Worm (Caenorhabditis elegans) whole organism, L4 larva: ENCODE measurements around the gene C50B6.1.

Experiments
- D1046.2 ChIP-seq: fragments of 200-800 bp; sonication (Bioruptor generic); IDR thresholded peaks from 2 replicates; pipeline ENCODE4 v1.3.6; 2022; ENCODE audit warnings: missing genetic modification characterization, missing compliant biosample characterization
- F10B5.3 ChIP-seq: sonication (generic microtip); optimal IDR thresholded peaks from 2 replicates; lab custom pipeline; 2016; ENCODE audit warnings: mild to moderate bottlenecking, missing genetic modification characterization, missing compliant biosample characterization
- F37D6.2 ChIP-seq: sonication (generic microtip); optimal IDR thresholded peaks from 2 replicates; lab custom pipeline; 2016; ENCODE audit warnings: mild to moderate bottlenecking, missing genetic modification characterization, missing compliant biosample characterization
- F44E2.7 ChIP-seq: fragments of 200-800 bp; sonication (Bioruptor generic); IDR thresholded peaks from 2 replicates; pipeline ENCODE4 v2.1.2; 2022; ENCODE audit warnings: missing genetic modification characterization, missing compliant biosample characterization
- F49E8.2 ChIP-seq: sonication (generic microtip); optimal IDR thresholded peaks from 2 replicates; lab custom pipeline; 2016; ENCODE audit warnings: missing compliant biosample characterization, mild to moderate bottlenecking, missing genetic modification characterization, borderline replicate concordance
- Y105C5A.15 ChIP-seq: fragments of 200-800 bp; sonication (Bioruptor generic); IDR thresholded peaks from 2 replicates; pipeline ENCODE4 v1.3.6; 2022; ENCODE audit warnings: missing genetic modification characterization, missing compliant biosample characterization
- Y48G9A.11 ChIP-seq: fragments of 200-800 bp; sonication (Bioruptor generic); IDR thresholded peaks from 2 replicates; pipeline ENCODE4 v1.3.6; 2022; ENCODE audit warnings: missing genetic modification reagents, missing genetic modification characterization, missing compliant biosample characterization
- Y75B8A.6 ChIP-seq: fragments of 200-800 bp; sonication (Bioruptor generic); IDR thresholded peaks from 2 replicates; pipeline ENCODE4 v1.3.6; 2022; ENCODE audit warnings: missing genetic modification reagents, missing genetic modification characterization, missing compliant biosample characterization
- aha-1 ChIP-seq: fragments of 150-350 bp; peaks from one replicate; lab custom pipeline; 2014; ENCODE audit warnings: missing biosample characterization, missing genetic modification characterization
- aly-2 ChIP-seq: sonication (generic microtip); optimal IDR thresholded peaks from 2 replicates; lab custom pipeline; 2018; ENCODE audit warnings: missing biosample characterization, missing genetic modification characterization
- ceh-28 ChIP-seq: fragments of 150-350 bp; optimal IDR thresholded peaks from 2 replicates; lab custom pipeline; 2014; ENCODE audit warnings: missing biosample characterization, missing genetic modification reagents, missing genetic modification characterization
- cey-2 ChIP-seq: sonication (generic microtip); optimal IDR thresholded peaks from 3 replicates; lab custom pipeline; 2017; ENCODE audit warnings: missing genetic modification characterization, mild to moderate bottlenecking, missing compliant biosample characterization, antibody characterized with exemption, borderline replicate concordance; ENCODE audit not compliant: insufficient read depth
- dve-1 ChIP-seq: sonication (generic microtip); optimal IDR thresholded peaks from 2 replicates; lab custom pipeline; 2017; ENCODE audit warnings: antibody characterized with exemption, mild to moderate bottlenecking, missing genetic modification characterization, missing compliant biosample characterization; ENCODE audit not compliant: insufficient read depth
- egl-27 ChIP-seq: sonication (generic microtip); optimal IDR thresholded peaks from 3 replicates; lab custom pipeline; 2017; ENCODE audit warnings: missing biosample characterization, missing genetic modification reagents, missing genetic modification characterization
- fkh-10 ChIP-seq: fragments of 150-350 bp; optimal IDR thresholded peaks from 2 replicates; lab custom pipeline; 2014; ENCODE audit warnings: missing biosample characterization, missing genetic modification reagents, missing genetic modification characterization
- lin-1 ChIP-seq: fragments of 200-800 bp; sonication (Bioruptor generic); IDR thresholded peaks from 2 replicates; pipeline ENCODE4 v1.3.6; 2022; ENCODE audit warnings: missing genetic modification reagents, missing genetic modification characterization, missing compliant biosample characterization
- lin-15B ChIP-seq: fragments of 150-350 bp; sonication (generic microtip); optimal IDR thresholded peaks from 3 replicates; lab custom pipeline; 2014; ENCODE audit warnings: missing biosample characterization, missing genetic modification characterization
- lin-38 ChIP-seq: fragments of 200-800 bp; sonication (Bioruptor generic); IDR thresholded peaks from 2 replicates; pipeline ENCODE4 v1.3.6; 2022; ENCODE audit warnings: missing genetic modification reagents, missing genetic modification characterization, missing compliant biosample characterization
- lsy-2 ChIP-seq, 2 experiments: fragments of 150-350 bp in 1 of 2; sonication (generic microtip) in 1 of 2; optimal IDR thresholded peaks; 2 replicates each; lab custom pipeline; 2014 to 2017; ENCODE audit warnings: missing biosample characterization in 2 of 2, missing genetic modification characterization in 2 of 2
- madf-5 ChIP-seq, 2 experiments: fragments of 200-800 bp; sonication (Bioruptor generic); IDR thresholded peaks; 2 replicates each; pipeline ENCODE4 v1.3.6; 2022; ENCODE audit warnings: missing compliant biosample characterization in 2 of 2, missing genetic modification characterization in 2 of 2
- madf-9 ChIP-seq: fragments of 200-800 bp; sonication (Bioruptor generic); conservative IDR thresholded peaks from 2 replicates; pipeline ENCODE4 v1.3.6; 2022; ENCODE audit warnings: missing genetic modification reagents, missing genetic modification characterization, missing compliant biosample characterization
- mdt-29 ChIP-seq: fragments of 200-800 bp; sonication (Bioruptor generic); IDR thresholded peaks from 2 replicates; pipeline ENCODE4 v1.3.6; 2022; ENCODE audit warnings: missing genetic modification reagents, missing genetic modification characterization, missing compliant biosample characterization
- mep-1 ChIP-seq: fragments of 150-350 bp; sonication (generic microtip); optimal IDR thresholded peaks from 3 replicates; lab custom pipeline; 2014; ENCODE audit warnings: missing biosample characterization, missing genetic modification characterization
- nhr-10 ChIP-seq: fragments of 150-350 bp; optimal IDR thresholded peaks from 2 replicates; lab custom pipeline; 2014; ENCODE audit warnings: missing biosample characterization, missing genetic modification characterization
- nhr-11 ChIP-seq: fragments of 150-350 bp; optimal IDR thresholded peaks from 2 replicates; lab custom pipeline; 2014; ENCODE audit warnings: missing biosample characterization, missing genetic modification characterization
- nhr-25 ChIP-seq: sonication (generic microtip); optimal IDR thresholded peaks from 2 replicates; lab custom pipeline; 2017; ENCODE audit warnings: missing genetic modification characterization, mild to moderate bottlenecking, missing compliant biosample characterization, antibody characterized with exemption, moderate library complexity, borderline replicate concordance; ENCODE audit not compliant: insufficient read depth
- nhr-28 ChIP-seq: fragments of 150-350 bp; optimal IDR thresholded peaks from 2 replicates; lab custom pipeline; 2014; ENCODE audit warnings: missing biosample characterization, missing genetic modification characterization
- nhr-6 ChIP-seq: fragments of 150-350 bp; optimal IDR thresholded peaks from 2 replicates; lab custom pipeline; 2014; ENCODE audit warnings: missing biosample characterization, missing genetic modification characterization
- php-3 ChIP-seq: fragments of 200-800 bp; sonication (Bioruptor generic); IDR thresholded peaks from 2 replicates; pipeline ENCODE4 v1.3.6; 2022; ENCODE audit warnings: missing genetic modification reagents, missing genetic modification characterization, missing compliant biosample characterization
- rbr-2 ChIP-seq: sonication (generic microtip); optimal IDR thresholded peaks from 2 replicates; lab custom pipeline; 2016; ENCODE audit warnings: missing genotype, missing genetic modification characterization, missing compliant biosample characterization
- snpc-1.2 ChIP-seq: fragments of 200-800 bp; sonication (Bioruptor generic); IDR thresholded peaks from 2 replicates; pipeline ENCODE4 v1.3.6; 2022; ENCODE audit warnings: missing genetic modification reagents, missing genetic modification characterization, missing compliant biosample characterization
- spr-3 ChIP-seq: fragments of 200-800 bp; sonication (Bioruptor generic); optimal IDR thresholded peaks from 2 replicates; lab custom pipeline; 2018; ENCODE audit warnings: mild to moderate bottlenecking, missing genetic modification characterization, missing compliant biosample characterization
- unc-130 ChIP-seq: sonication (generic microtip); optimal IDR thresholded peaks from 2 replicates; lab custom pipeline; 2016; ENCODE audit warnings: missing genetic modification reagents, missing genetic modification characterization, missing compliant biosample characterization
- unc-62 ChIP-seq, 3 experiments: fragments of 150-350 bp in 1 of 3; sonication (generic microtip); optimal IDR thresholded peaks in 2 of 3; peaks in 1 of 3; 1 replicate in 1 of 3; 2 replicates in 2 of 3; lab custom pipeline; 2014 to 2017; ENCODE audit warnings: missing biosample characterization in 3 of 3, missing genetic modification characterization in 3 of 3, missing genetic modification reagents in 3 of 3, missing genotype in 1 of 3
- zip-2 ChIP-seq: fragments of 150-350 bp; optimal IDR thresholded peaks from 2 replicates; lab custom pipeline; 2014; ENCODE audit warnings: missing biosample characterization, missing genetic modification characterization
- ztf-7 ChIP-seq: fragments of 150-350 bp; optimal IDR thresholded peaks from 2 replicates; lab custom pipeline; 2014; ENCODE audit warnings: missing biosample characterization, missing genetic modification characterization

Gene C50B6.1

ce11 chrV:13274615-13275014 lies 34.1 kb upstream of the C50B6.1 start (continued):
- TF ChIP-seq lin-1 (GFP tag; lab: Robert Waterston, UW) (no peak), nhr-25 (no peak), nhr-11 (tag; lab: Kevin White, UChicago) (no peak), dve-1 (tag; lab: Kevin White, UChicago) (no peak), Y105C5A.15 (GFP tag; lab: Robert Waterston, UW) (no peak), F44E2.7 (GFP tag; lab: Robert Waterston, UW) (no peak), php-3 (GFP tag; lab: Robert Waterston, UW) (peak; percentile 77), unc-62 (GFP tag; optimal IDR thresholded peaks at IDR 0.05 in 1 of 2; lab: Kevin White, UChicago) (no peak), unc-62 (tag; optimal IDR thresholded peaks at IDR 0.05; lab: Kevin White, UChicago) (no peak), madf-5 (GFP tag; IDR thresholded peaks at IDR 0.05; lab: Robert Waterston, UW) (no peak), F49E8.2 (tag; lab: Kevin White, UChicago) (no peak), F37D6.2 (no peak), zip-2 (tag; lab: Kevin White, UChicago) (no peak), ceh-28 (no peak), aha-1 (no peak), lsy-2 (tag; optimal IDR thresholded peaks at IDR 0.05; lab: Kevin White, UChicago) (peak in 1 of 2 experiments; percentile 20), fkh-10 (no peak), rbr-2 (tag; lab: Kevin White, UChicago) (no peak), lin-15B (tag; lab: Kevin White, UChicago) (no peak), unc-130 (GFP tag; lab: Kevin White, UChicago) (no peak), madf-9 (GFP tag; lab: Robert Waterston, UW) (no peak), aly-2 (tag; lab: Kevin White, UChicago) (no peak), spr-3 (GFP tag; lab: Kevin White, UChicago) (no peak), snpc-1.2 (no peak), Y75B8A.6 (no peak)

- no peak for TF ChIP-seq lin-38 (GFP tag; lab: Robert Waterston, UW)
Observed at ce11 chrV:13275959-13276358, 32.8 kb upstream of the C50B6.1 start, which contains the start of gene F32F2.4. TSS of gene F32F2.4 (plus strand) at chrV:13276259.

ce11 chrV:13280382-13280781 lies 28.3 kb upstream of the C50B6.1 start:
- TF ChIP-seq nhr-28 (tag; lab: Kevin White, UChicago) (peak; percentile 31), D1046.2 (no peak)

DNA sequence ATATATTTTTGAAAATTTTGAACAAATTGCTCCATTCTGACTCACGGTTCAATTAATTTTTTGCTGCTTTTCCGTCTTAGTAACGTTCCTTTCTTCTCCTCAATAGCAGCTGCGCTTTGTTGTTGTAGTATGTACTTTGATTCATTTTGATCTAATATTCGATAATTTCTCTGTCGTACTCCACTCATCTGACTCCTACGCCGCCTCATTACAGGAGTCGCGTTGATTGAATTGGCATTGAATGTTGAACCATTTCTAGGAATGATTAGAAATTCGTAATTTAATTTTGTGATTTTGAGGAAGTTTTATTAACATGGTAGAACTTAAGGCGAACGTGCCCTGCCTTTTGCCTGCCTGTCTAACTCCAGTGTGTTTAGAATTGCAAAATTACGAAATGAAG lies 25.8 kb upstream of the C50B6.1 start:
- TF ChIP-seq cey-2 (tag; lab: Kevin White, UChicago) = no peak
- no peak for TF ChIP-seq aly-2 (tag; lab: Kevin White, UChicago)
- TF ChIP-seq egl-27 (tag; lab: Kevin White, UChicago) = no peak
- no peak for TF ChIP-seq lsy-2 (tag; optimal IDR thresholded peaks at IDR 0.05; lab: Kevin White, UChicago)
- TF ChIP-seq nhr-11 (tag; lab: Kevin White, UChicago) = no peak
- no peak for TF ChIP-seq F10B5.3
- TF ChIP-seq Y105C5A.15 (GFP tag; lab: Robert Waterston, UW) = no peak
- no peak for TF ChIP-seq mdt-29 (GFP tag; lab: Robert Waterston, UW)
- TF ChIP-seq nhr-10 (tag; lab: Kevin White, UChicago) = no peak
- no peak for TF ChIP-seq php-3 (GFP tag; lab: Robert Waterston, UW)
- no peak for TF ChIP-seq mep-1 (tag; lab: Kevin White, UChicago)

- TF ChIP-seq snpc-1.2 (no peak), nhr-28 (tag; lab: Kevin White, UChicago) (peak; percentile 33), nhr-11 (tag; lab: Kevin White, UChicago) (peak; percentile 27), ztf-7 (tag; lab: Kevin White, UChicago) (no peak), aly-2 (tag; lab: Kevin White, UChicago) (no peak), nhr-6 (tag; lab: Kevin White, UChicago) (no peak), Y48G9A.11 (no peak)
Observed at ce11 chrV:13285284-13285683, 23.4 kb upstream of the C50B6.1 start.
